Fruit fly (Drosophila melanogaster) whole organism: ENCODE measurements around the gene CG10154.

Experiments used
- CG8478 ChIP-seq: fragments of >200 bp; optimal IDR thresholded peaks from 2 replicates; lab custom pipeline; 2018; ENCODE audit warnings: inconsistent platforms
- Dll ChIP-seq: fragments of >200 bp; optimal IDR thresholded peaks from 2 replicates; lab custom pipeline; 2017
- EcR ChIP-seq, 2 experiments: fragments of >200 bp; optimal IDR thresholded peaks; 2 replicates each; lab custom pipeline; 2017; ENCODE audit warnings: missing biosample characterization in 2 of 2, missing genetic modification characterization in 2 of 2, missing genetic modification reagents in 2 of 2
- psq ChIP-seq: fragments of >200 bp; optimal IDR thresholded peaks from 2 replicates; lab custom pipeline; 2017

DNA sequence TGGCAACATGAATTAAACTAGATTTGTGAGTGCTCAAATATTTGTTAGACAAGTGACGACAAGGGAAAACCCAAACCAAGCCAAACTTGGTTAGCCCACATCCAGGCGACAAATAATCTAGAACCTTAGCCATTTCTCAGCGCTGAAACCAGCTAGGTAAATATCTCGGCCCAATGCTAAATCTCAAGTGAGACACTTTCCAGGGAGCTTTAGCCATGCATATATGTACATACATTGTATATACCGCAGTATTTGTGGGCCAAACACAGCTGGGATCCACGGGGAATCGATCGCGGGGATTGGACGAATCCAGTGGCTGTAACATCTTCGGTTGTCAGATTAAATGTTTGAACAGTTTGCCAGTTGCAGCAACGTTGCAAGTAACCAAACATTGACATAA is 39.3 kb downstream of the CG10154 start:
- TF ChIP-seq CG8478 (lab: Kevin White, UChicago) (no peak), EcR (GFP tag; optimal IDR thresholded peaks at IDR 0.05; lab: Kevin White, UChicago) (no peak), psq (lab: Kevin White, UChicago) (no peak), Dll (lab: Kevin White, UChicago) (no peak)
